Worm (Caenorhabditis elegans): ENCODE results near the gene vig-1.

The vig-1 gene

ce11 chrII:1293157-1293556, 27.7 kb upstream of the vig-1 start, which contains the start of gene srz-64:
srz-64 (minus strand) TSS chrII:1293257.
- TF ChIP-seq tra-4 (tag; optimal IDR thresholded peaks at IDR 0.05) (no peak), ets-7 (tag; optimal IDR thresholded peaks at IDR 0.05) (no peak), hnd-1 (tag; optimal IDR thresholded peaks at IDR 0.05) (no peak), tbx-37 (GFP tag; conservative IDR thresholded peaks at IDR 0.05) (no peak), hmbx-1 (tag; optimal IDR thresholded peaks at IDR 0.05) (no peak)

ce11 chrII:1295776-1296175, 25.1 kb upstream of the vig-1 start, which contains the start of gene Y57G7A.2:
Y57G7A.2 (plus strand) TSS chrII:1296076.
- TF ChIP-seq F13C5.2 (tag; optimal IDR thresholded peaks at IDR 0.05) (no peak), ama-1 (optimal IDR thresholded peaks at IDR 0.05) (no peak), aly-1 (tag; optimal IDR thresholded peaks at IDR 0.05) (no peak), hnd-1 (tag; optimal IDR thresholded peaks at IDR 0.05) (no peak), ets-7 (tag; optimal IDR thresholded peaks at IDR 0.05) (no peak)

ce11 chrII:1297044-1297696, 23.7 kb upstream of the vig-1 start:
- TF ChIP-seq F13C5.2 (tag; optimal IDR thresholded peaks at IDR 0.05) (no peak), hmbx-1 (tag; optimal IDR thresholded peaks at IDR 0.05) (no peak), pes-1 (GFP tag; IDR thresholded peaks at IDR 0.05) (no peak), ceh-36 (tag; optimal IDR thresholded peaks at IDR 0.05) (no peak), sea-1 (GFP tag; conservative IDR thresholded peaks at IDR 0.05) (no peak), hnd-1 (tag; optimal IDR thresholded peaks at IDR 0.05) (no peak), flt-1 (GFP tag; IDR thresholded peaks at IDR 0.05) (no peak), B0310.2 (tag; optimal IDR thresholded peaks at IDR 0.05) (no peak), aly-1 (tag; optimal IDR thresholded peaks at IDR 0.05) (no peak), scrt-1 (GFP tag; IDR thresholded peaks at IDR 0.05) (no peak), ama-1 (optimal IDR thresholded peaks at IDR 0.05) (no peak), tra-4 (tag; optimal IDR thresholded peaks at IDR 0.05) (no peak), ets-7 (tag; optimal IDR thresholded peaks at IDR 0.05) (no peak), tbx-37 (GFP tag; conservative IDR thresholded peaks at IDR 0.05) (no peak), hmg-4 (GFP tag; optimal IDR thresholded peaks at IDR 0.05) (no peak), tbx-11 (GFP tag; IDR thresholded peaks at IDR 0.05) (no peak), ceh-13 (GFP tag; optimal IDR thresholded peaks at IDR 0.05) (no peak)

ce11 chrII:1297697-1298093, 23.1 kb upstream of the vig-1 start:
- no peak for TF ChIP-seq ceh-13 (GFP tag; optimal IDR thresholded peaks at IDR 0.05)
- no peak for TF ChIP-seq tra-4 (tag; optimal IDR thresholded peaks at IDR 0.05)
- no peak for TF ChIP-seq tbx-11 (GFP tag; IDR thresholded peaks at IDR 0.05)
- no peak for TF ChIP-seq flt-1 (GFP tag; IDR thresholded peaks at IDR 0.05)
- TF ChIP-seq ceh-36 (tag; optimal IDR thresholded peaks at IDR 0.05): no peak
- no peak for TF ChIP-seq tbx-37 (GFP tag; conservative IDR thresholded peaks at IDR 0.05)
- no peak for TF ChIP-seq F13C5.2 (tag; optimal IDR thresholded peaks at IDR 0.05)
- no peak for TF ChIP-seq ama-1 (optimal IDR thresholded peaks at IDR 0.05)
- TF ChIP-seq scrt-1 (GFP tag; IDR thresholded peaks at IDR 0.05): no peak
- TF ChIP-seq pes-1 (GFP tag; IDR thresholded peaks at IDR 0.05): no peak

ce11 chrII:1298169-1298568, 22.7 kb upstream of the vig-1 start, which contains the start of gene Y57G7A.1:
Y57G7A.1 (plus strand) TSS chrII:1298469.
- TF ChIP-seq aly-1 (tag; optimal IDR thresholded peaks at IDR 0.05): no peak

ce11 chrII:1301554-1301953, 19.3 kb upstream of the vig-1 start, which contains the start of gene glb-31:
glb-31 (minus strand) TSS chrII:1301654.
- TF ChIP-seq hmbx-1 (tag; optimal IDR thresholded peaks at IDR 0.05) (no peak), hnd-1 (tag; optimal IDR thresholded peaks at IDR 0.05) (no peak), sea-1 (GFP tag; conservative IDR thresholded peaks at IDR 0.05) (no peak), tbx-11 (GFP tag; IDR thresholded peaks at IDR 0.05) (no peak), F13C5.2 (tag; optimal IDR thresholded peaks at IDR 0.05) (no peak), ets-7 (tag; optimal IDR thresholded peaks at IDR 0.05) (no peak), flt-1 (GFP tag; IDR thresholded peaks at IDR 0.05) (no peak)

ce11 chrII:1306036-1306435, 14.8 kb upstream of the vig-1 start, which contains the start of gene emc-2:
emc-2 (minus strand) TSS chrII:1306136.
- TF ChIP-seq flt-1 (GFP tag; IDR thresholded peaks at IDR 0.05) (no peak), B0310.2 (tag; optimal IDR thresholded peaks at IDR 0.05) (no peak)

ce11 chrII:1306550-1306949, 14.3 kb upstream of the vig-1 start:
- TF ChIP-seq ets-7 (tag; optimal IDR thresholded peaks at IDR 0.05): no peak

ce11 chrII:1309892-1310516, 10.8 kb upstream of the vig-1 start, which contains the start of the genes alh-6 and fcho-1:
alh-6 (minus strand) TSS chrII:1310133.
fcho-1 (plus strand) TSS chrII:1310515.
- TF ChIP-seq B0310.2 (tag; optimal IDR thresholded peaks at IDR 0.05) (no peak), pes-1 (GFP tag; IDR thresholded peaks at IDR 0.05) (no peak), hmbx-1 (tag; optimal IDR thresholded peaks at IDR 0.05) (no peak), flt-1 (GFP tag; IDR thresholded peaks at IDR 0.05) (no peak), aly-1 (tag; optimal IDR thresholded peaks at IDR 0.05) (no peak), ceh-13 (GFP tag; optimal IDR thresholded peaks at IDR 0.05) (no peak), tbx-11 (GFP tag; IDR thresholded peaks at IDR 0.05) (no peak), tbx-37 (GFP tag; conservative IDR thresholded peaks at IDR 0.05) (no peak), scrt-1 (GFP tag; IDR thresholded peaks at IDR 0.05) (no peak), hmg-4 (GFP tag; optimal IDR thresholded peaks at IDR 0.05) (no peak), sea-1 (GFP tag; conservative IDR thresholded peaks at IDR 0.05) (no peak), ceh-36 (tag; optimal IDR thresholded peaks at IDR 0.05) (no peak), ets-7 (tag; optimal IDR thresholded peaks at IDR 0.05) (no peak)
